Worm (Caenorhabditis elegans): Measurements from ENCODE around the gene Y55B1AR.4.

DNA sequence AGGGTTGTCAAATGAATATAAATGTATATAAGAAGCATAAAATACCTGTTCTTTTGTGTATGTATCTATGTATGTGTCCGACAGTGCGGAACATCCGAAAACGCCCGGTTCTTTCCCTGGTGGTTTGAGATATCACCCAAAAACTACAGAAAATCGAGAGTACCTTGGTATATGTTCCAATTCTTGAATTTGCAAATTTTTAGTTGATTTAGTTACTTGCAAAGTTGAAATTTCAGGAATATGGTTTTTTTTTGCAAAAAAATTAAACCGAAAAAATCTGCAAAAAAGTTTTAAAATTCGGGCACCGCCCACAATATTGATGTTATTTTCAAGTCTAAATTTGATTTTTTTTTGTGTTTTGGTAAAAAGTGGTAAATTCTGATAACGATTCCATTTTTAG is 12.2 kb upstream of the Y55B1AR.4 start, which contains the start of gene T19C3.2:
- TF ChIP-seq mes-4 (tag; optimal IDR thresholded peaks at IDR 0.05) (no peak), T26A5.8 (tag; optimal IDR thresholded peaks at IDR 0.05) (no peak), F10E7.11 (tag; optimal IDR thresholded peaks at IDR 0.05) (no peak), snpc-4 (GFP tag; optimal IDR thresholded peaks at IDR 0.05) (no peak), snpc-4 (tag; optimal IDR thresholded peaks at IDR 0.05) (no peak), tbx-9 (tag; optimal IDR thresholded peaks at IDR 0.05; ENCODE audit: borderline replicate concordance) (no peak), K11D2.4 (GFP tag; IDR thresholded peaks at IDR 0.05) (no peak), D2030.7 (GFP tag; IDR thresholded peaks at IDR 0.05) (no peak), hmg-20 (GFP tag; IDR thresholded peaks at IDR 0.05) (no peak), egl-18 (GFP tag; IDR thresholded peaks at IDR 0.05) (no peak), repo-1 (tag; optimal IDR thresholded peaks at IDR 0.05) (no peak), ztf-26 (tag; optimal IDR thresholded peaks at IDR 0.05) (no peak)
